Worm (Caenorhabditis elegans): ENCODE results near the gene pept-1.

- no peak for TF ChIP-seq rnt-1 (tag; optimal IDR thresholded peaks at IDR 0.05)
- TF ChIP-seq fkh-10 (GFP tag; optimal IDR thresholded peaks at IDR 0.05): no peak
- TF ChIP-seq ttx-3 (tag; optimal IDR thresholded peaks at IDR 0.05): no peak
Measured at ce11 chrX:6448866-6449400, 7.7 kb upstream of the pept-1 start, which contains the start of gene fah-1.
